Fruit fly (Drosophila melanogaster) whole organism, adult: ENCODE measurements around the gene Chd64.

Experiments used
- CG14711 ChIP-seq: fragments of 200-800 bp; sonication (Bioruptor generic); optimal IDR thresholded peaks from 2 replicates; lab custom pipeline; 2018; ENCODE audit warnings: missing biosample characterization, mild to moderate bottlenecking, missing genetic modification characterization, moderate library complexity
- CG5204 ChIP-seq: fragments of 200-800 bp; sonication (Bioruptor generic); optimal IDR thresholded peaks from 2 replicates; lab custom pipeline; 2016; ENCODE audit warnings: missing biosample characterization, missing genetic modification characterization
- CG7045 ChIP-seq: fragments of 200-800 bp; sonication (Bioruptor generic); optimal IDR thresholded peaks from 2 replicates; lab custom pipeline; 2017; ENCODE audit warnings: missing biosample characterization, mild to moderate bottlenecking, missing genetic modification characterization
- Clk ChIP-seq: fragments of 200-800 bp; sonication (Bioruptor generic); optimal IDR thresholded peaks from 2 replicates; lab custom pipeline; 2017; ENCODE audit warnings: missing biosample characterization, missing genetic modification characterization
- Crg-1 ChIP-seq: fragments of 200-800 bp; sonication (Bioruptor generic); optimal IDR thresholded peaks from 2 replicates; lab custom pipeline; 2016; ENCODE audit warnings: missing biosample characterization, missing genetic modification characterization
- Hr96 ChIP-seq: fragments of 200-800 bp; sonication (Bioruptor generic); optimal IDR thresholded peaks from 2 replicates; lab custom pipeline; 2016; ENCODE audit warnings: missing biosample characterization, missing genetic modification characterization
- Mnt ChIP-seq: fragments of 200-800 bp; sonication (Bioruptor generic); optimal IDR thresholded peaks from 2 replicates; lab custom pipeline; 2016; ENCODE audit warnings: missing biosample characterization, mild to moderate bottlenecking, missing genetic modification characterization
- cic ChIP-seq: fragments of 200-800 bp; sonication (Bioruptor generic); optimal IDR thresholded peaks from 2 replicates; lab custom pipeline; 2017; ENCODE audit warnings: missing biosample characterization, mild to moderate bottlenecking, missing genetic modification characterization, moderate library complexity
- cnc ChIP-seq, 2 experiments: fragments of >200 bp; optimal IDR thresholded peaks; 2 replicates each; lab custom pipeline; 2017
- kay ChIP-seq: fragments of 200-800 bp; sonication (Bioruptor generic); peaks from one replicate; lab custom pipeline; 2016; ENCODE audit warnings: missing biosample characterization, missing genetic modification characterization, borderline replicate concordance
- ovo ChIP-seq: fragments of 200-800 bp; sonication (Bioruptor generic); optimal IDR thresholded peaks from 2 replicates; lab custom pipeline; 2016; ENCODE audit warnings: missing biosample characterization, missing genetic modification characterization
- toe ChIP-seq: fragments of 200-800 bp; sonication (Bioruptor generic); optimal IDR thresholded peaks from 2 replicates; lab custom pipeline; 2016; ENCODE audit warnings: missing biosample characterization, missing genetic modification characterization

dm6 chr3L:4099194-4099593 lies 23.0 kb downstream of the Chd64 start:
- TF ChIP-seq Mnt (GFP tag; lab: Kevin White, UChicago) = no peak
- no peak for TF ChIP-seq CG7045 (GFP tag; lab: Kevin White, UChicago)
- TF ChIP-seq CG14711 = no peak
- TF ChIP-seq cnc (optimal IDR thresholded peaks at IDR 0.05; lab: Kevin White, UChicago) = no peak
- TF ChIP-seq kay (GFP tag; lab: Kevin White, UChicago) = no peak
- TF ChIP-seq Hr96 (GFP tag; lab: Kevin White, UChicago) = no peak
- no peak for TF ChIP-seq CG5204 (GFP tag; lab: Kevin White, UChicago)
- TF ChIP-seq ovo = no peak
- TF ChIP-seq toe = no peak
- TF ChIP-seq Clk (GFP tag; lab: Kevin White, UChicago) = no peak
- TF ChIP-seq Crg-1 (GFP tag; lab: Kevin White, UChicago) = no peak
- peak; percentile 92 for TF ChIP-seq cic (GFP tag; lab: Kevin White, UChicago)
